Worm (Caenorhabditis elegans) whole organism, L2 larva: ENCODE data around the gene T23F2.3.

Source experiments
- F13H6.1 ChIP-seq: sonication (generic microtip); optimal IDR thresholded peaks from 2 replicates; lab custom pipeline; 2016; ENCODE audit warnings: missing genetic modification characterization, missing compliant biosample characterization
- R02D3.7 ChIP-seq: fragments of 150-350 bp; optimal IDR thresholded peaks from 2 replicates; lab custom pipeline; 2014; ENCODE audit warnings: missing biosample characterization, missing genetic modification characterization
- aly-2 ChIP-seq: fragments of 150-350 bp; optimal IDR thresholded peaks from 2 replicates; lab custom pipeline; 2014; ENCODE audit warnings: missing biosample characterization, missing genetic modification characterization
- blmp-1 ChIP-seq: sonication (generic microtip); optimal IDR thresholded peaks from 2 replicates; lab custom pipeline; 2017; ENCODE audit warnings: missing genetic modification characterization, mild to moderate bottlenecking, missing compliant biosample characterization, antibody characterized with exemption, moderate library complexity; ENCODE audit not compliant: insufficient read depth
- crh-2 ChIP-seq: sonication (generic microtip); optimal IDR thresholded peaks from 2 replicates; lab custom pipeline; 2017; ENCODE audit warnings: missing biosample characterization, missing genetic modification characterization
- egl-27 ChIP-seq: sonication (generic microtip); optimal IDR thresholded peaks from 3 replicates; lab custom pipeline; 2017; ENCODE audit warnings: missing biosample characterization, missing genetic modification reagents, missing genetic modification characterization
- elt-1 ChIP-seq: fragments of 150-350 bp; optimal IDR thresholded peaks from 2 replicates; lab custom pipeline; 2014; ENCODE audit warnings: missing biosample characterization, missing genetic modification characterization
- fos-1 ChIP-seq: fragments of 150-350 bp; optimal IDR thresholded peaks from 2 replicates; lab custom pipeline; 2014; ENCODE audit warnings: missing biosample characterization, missing genetic modification characterization
- gmeb-1 ChIP-seq: fragments of 150-350 bp; optimal IDR thresholded peaks from 2 replicates; lab custom pipeline; 2014; ENCODE audit warnings: missing biosample characterization, missing genetic modification characterization
- lin-11 ChIP-seq: fragments of 150-350 bp; sonication (generic microtip); optimal IDR thresholded peaks from 2 replicates; lab custom pipeline; 2014; ENCODE audit warnings: missing biosample characterization, missing genetic modification characterization, inconsistent platforms, mixed read lengths
- mbf-1 ChIP-seq: sonication (generic microtip); optimal IDR thresholded peaks from 2 replicates; lab custom pipeline; 2017; ENCODE audit warnings: missing biosample characterization, missing genetic modification characterization
- mdl-1 ChIP-seq, 2 experiments: fragments of 150-350 bp in 1 of 2; sonication (generic microtip) in 1 of 2; optimal IDR thresholded peaks; 2 replicates each; lab custom pipeline; 2017; ENCODE audit warnings: missing biosample characterization in 2 of 2, missing genetic modification characterization in 2 of 2
- nhr-12 ChIP-seq: fragments of 150-350 bp; optimal IDR thresholded peaks from 2 replicates; lab custom pipeline; 2014; ENCODE audit warnings: missing biosample characterization, missing genetic modification characterization
- nhr-21 ChIP-seq: fragments of 150-350 bp; optimal IDR thresholded peaks from 2 replicates; lab custom pipeline; 2014; ENCODE audit warnings: missing biosample characterization, missing genetic modification characterization
- nhr-25 ChIP-seq: fragments of 150-350 bp; sonication (generic microtip); optimal IDR thresholded peaks from 3 replicates; lab custom pipeline; 2014; ENCODE audit warnings: missing biosample characterization, missing genetic modification characterization
- sma-3 ChIP-seq: sonication (generic microtip); optimal IDR thresholded peaks from 2 replicates; lab custom pipeline; 2016; ENCODE audit warnings: missing genetic modification reagents, missing genetic modification characterization, missing compliant biosample characterization
- sma-9 ChIP-seq, 2 experiments: fragments of 150-350 bp in 1 of 2; sonication (generic microtip) in 1 of 2; optimal IDR thresholded peaks; 2 replicates each; lab custom pipeline; 2014 to 2016; ENCODE audit warnings: missing genetic modification characterization in 2 of 2, mild to moderate bottlenecking in 1 of 2, missing biosample characterization in 1 of 2, missing compliant biosample characterization in 1 of 2, missing genetic modification reagents in 1 of 2, moderate library complexity in 1 of 2
- ztf-1 ChIP-seq: fragments of 200-800 bp; sonication (Bioruptor generic); conservative IDR thresholded peaks from 2 replicates; pipeline ENCODE4 v1.3.6; 2022; ENCODE audit warnings: missing genetic modification characterization, missing compliant biosample characterization
- ztf-11 ChIP-seq: sonication (generic microtip); optimal IDR thresholded peaks from 2 replicates; lab custom pipeline; 2017; ENCODE audit warnings: missing biosample characterization, missing genetic modification characterization

Gene T23F2.3

ce11 chrX:5467308-5467707, 44.8 kb downstream of the T23F2.3 start:
- TF ChIP-seq sma-9 (GFP tag; optimal IDR thresholded peaks at IDR 0.05; lab: Kevin White, UChicago) (peak; percentile 91), sma-9 (tag; optimal IDR thresholded peaks at IDR 0.05; lab: Kevin White, UChicago) (no peak), blmp-1 (peak; percentile 78), gmeb-1 (tag; lab: Kevin White, UChicago) (peak; percentile 29), egl-27 (tag; lab: Kevin White, UChicago) (peak; percentile 44), F13H6.1 (tag; lab: Kevin White, UChicago) (peak; percentile 51), ztf-11 (tag; lab: Kevin White, UChicago) (no peak), sma-3 (GFP tag; lab: Kevin White, UChicago) (peak; percentile 78), nhr-25 (tag; lab: Kevin White, UChicago) (peak; percentile 51), crh-2 (peak; percentile 89), fos-1 (tag; lab: Kevin White, UChicago) (peak; percentile 85), aly-2 (tag; lab: Kevin White, UChicago) (no peak), nhr-21 (tag; lab: Kevin White, UChicago) (peak; percentile 32), mbf-1 (no peak), nhr-12 (tag; lab: Kevin White, UChicago) (no peak), mdl-1 (tag; optimal IDR thresholded peaks at IDR 0.05; lab: Kevin White, UChicago) (peak in 1 of 2 experiments; percentile 34)

- no peak for TF ChIP-seq ztf-1 (GFP tag; lab: Robert Waterston, UW)
- TF ChIP-seq R02D3.7 (tag; lab: Kevin White, UChicago) = no peak
- TF ChIP-seq lin-11 (tag; lab: Kevin White, UChicago) = no peak
- TF ChIP-seq nhr-21 (tag; lab: Kevin White, UChicago) = no peak
- TF ChIP-seq sma-9 (GFP tag; optimal IDR thresholded peaks at IDR 0.05; lab: Kevin White, UChicago) = peak; percentile 28
- TF ChIP-seq sma-9 (tag; optimal IDR thresholded peaks at IDR 0.05; lab: Kevin White, UChicago) = no peak
- TF ChIP-seq, all 48 proteins: peak for 1
Measured at ce11 chrX:5466149-5466548, 46.0 kb downstream of the T23F2.3 start.

- TF ChIP-seq elt-1 (tag; lab: Kevin White, UChicago) (no peak), fos-1 (tag; lab: Kevin White, UChicago) (peak; percentile 67)
Measured at ce11 chrX:5465631-5466030, 46.5 kb downstream of the T23F2.3 start.
